Worm (Caenorhabditis elegans): Measurements from ENCODE around the gene ZK688.10.

ZK688.10 gene

DNA sequence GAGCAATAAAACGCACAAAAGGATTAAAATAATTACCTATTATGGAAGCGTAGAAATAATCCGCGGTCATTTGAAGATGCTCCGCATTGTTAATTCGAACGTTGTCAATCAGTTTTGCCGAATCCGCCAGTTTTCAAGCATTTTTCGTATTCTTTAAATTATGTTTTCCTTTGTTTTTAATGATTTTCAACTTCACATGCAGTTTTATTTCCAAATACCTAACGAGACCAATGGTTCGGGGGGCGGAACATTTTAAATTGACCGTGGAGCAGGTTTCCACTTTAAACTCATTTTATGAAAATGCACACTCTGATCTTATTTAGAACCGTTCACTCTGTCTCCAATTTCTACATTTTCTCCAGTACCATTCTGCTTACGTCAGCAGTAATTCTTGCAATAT, 2.1 kb downstream of the ZK688.10 start, which contains the start of gene ZK688.4:
TSS of gene ZK688.4 (plus strand) at position 301 of the 400 bp plus-strand sequence.
- TF ChIP-seq lir-3 (tag; optimal IDR thresholded peaks at IDR 0.05; ENCODE audit: poor library complexity) (no peak), nhr-77 (tag; optimal IDR thresholded peaks at IDR 0.05) (no peak), tbx-2 (tag; optimal IDR thresholded peaks at IDR 0.05) (no peak), egl-13 (tag; optimal IDR thresholded peaks at IDR 0.05) (no peak), ceh-63 (GFP tag; optimal IDR thresholded peaks at IDR 0.05) (no peak)

DNA sequence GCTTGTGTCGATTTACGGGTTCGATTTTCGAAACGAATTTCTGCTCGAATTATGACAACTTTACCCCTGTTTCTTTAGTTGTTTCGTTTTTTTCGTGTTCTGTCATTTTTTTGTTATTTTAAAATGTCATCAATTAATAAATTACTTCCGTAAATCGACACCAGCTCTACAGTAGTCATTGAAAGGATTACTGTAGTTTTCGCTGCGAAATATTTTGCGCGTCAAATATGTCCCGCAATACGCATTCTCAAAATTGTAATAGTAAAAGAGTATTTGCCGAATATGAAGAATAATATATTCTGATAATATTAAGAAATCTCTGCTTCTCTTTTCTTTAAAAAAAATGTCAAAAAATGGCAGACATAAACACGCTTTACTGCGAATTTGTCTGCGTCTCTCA, 3.6 kb downstream of the ZK688.10 start:
- TF ChIP-seq fkh-8 (tag; optimal IDR thresholded peaks at IDR 0.05) (peak; percentile 27), ceh-8 (GFP tag; optimal IDR thresholded peaks at IDR 0.05) (no peak), efl-1 (optimal IDR thresholded peaks at IDR 0.05) (no peak), efl-1 (GFP tag; optimal IDR thresholded peaks at IDR 0.05 in 1 of 2) (peak in 1 of 2 experiments; percentile 54)

DNA sequence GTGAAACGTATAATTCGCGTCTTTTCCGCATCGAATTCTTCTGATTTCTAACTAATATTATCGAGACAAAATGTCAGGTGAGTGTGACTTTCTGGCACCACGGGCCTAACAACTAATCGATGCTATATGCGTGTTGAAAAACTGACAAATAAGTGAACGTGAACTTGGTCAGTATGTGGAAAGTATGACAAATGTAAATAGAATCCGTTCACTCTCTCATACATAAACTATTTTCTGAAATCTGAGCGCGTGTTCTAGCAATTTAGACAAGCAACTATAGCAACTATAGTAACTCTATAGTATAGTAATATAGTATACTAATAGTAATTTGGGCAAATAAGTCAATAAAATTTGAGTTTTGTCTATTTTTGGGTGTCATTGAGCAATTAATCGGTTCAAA, 4.5 kb downstream of the ZK688.10 start:
- TF ChIP-seq ets-5 (GFP tag; IDR thresholded peaks at IDR 0.05) (no peak), nhr-76 (tag; optimal IDR thresholded peaks at IDR 0.05) (no peak), C34B4.2 (tag; optimal IDR thresholded peaks at IDR 0.05) (no peak), mab-9 (GFP tag; IDR thresholded peaks at IDR 0.05) (no peak), elt-3 (tag; optimal IDR thresholded peaks at IDR 0.05) (no peak), hlh-17 (GFP tag; optimal IDR thresholded peaks at IDR 0.05; ENCODE audit: borderline replicate concordance) (no peak), zip-4 (GFP tag; optimal IDR thresholded peaks at IDR 0.05) (no peak), nhr-28 (tag; optimal IDR thresholded peaks at IDR 0.05) (no peak), mef-2 (tag; optimal IDR thresholded peaks at IDR 0.05) (no peak), efl-3 (GFP tag; optimal IDR thresholded peaks at IDR 0.05) (no peak), dsc-1 (tag; optimal IDR thresholded peaks at IDR 0.05) (no peak), fkh-10 (GFP tag; optimal IDR thresholded peaks at IDR 0.05) (no peak), fos-1 (tag; optimal IDR thresholded peaks at IDR 0.05) (no peak)

DNA sequence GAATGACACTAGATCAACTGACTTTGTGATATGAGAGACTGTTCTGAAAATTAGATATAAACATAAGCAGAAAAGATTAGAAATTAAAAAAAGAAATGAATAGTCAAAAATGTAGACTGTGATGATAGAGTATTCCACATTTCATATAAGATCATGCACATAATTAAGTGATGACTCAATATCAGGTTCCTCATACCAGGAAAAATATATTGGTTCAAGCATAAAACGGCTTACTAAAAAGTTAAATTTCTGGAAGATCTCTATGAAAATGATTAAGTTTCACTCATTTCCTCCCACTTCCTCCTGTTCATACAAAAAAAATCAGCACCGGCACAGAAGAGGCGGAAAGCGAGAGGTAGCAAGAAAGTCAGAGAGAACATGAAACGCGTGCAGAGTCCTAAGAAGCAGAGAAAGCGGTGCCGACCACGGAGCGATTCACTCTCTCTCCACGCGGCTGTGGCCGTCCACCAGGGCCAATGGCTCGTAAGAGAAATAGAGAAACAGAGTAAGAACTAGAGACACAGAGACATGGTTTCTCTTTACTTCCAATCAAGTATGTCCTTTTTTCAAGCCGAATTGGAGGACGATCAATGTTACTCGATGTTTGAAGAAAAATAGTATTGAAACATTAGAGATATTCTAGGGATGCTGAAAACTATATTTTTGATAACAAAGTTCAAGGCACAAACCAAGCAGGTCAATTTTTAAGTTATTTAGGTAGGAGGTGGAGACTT, 5.1 kb downstream of the ZK688.10 start, which contains the start of the genes ZK688.5 and fahd-1:
TSS of gene ZK688.5 (minus strand) at position 51 of the 734 bp plus-strand sequence.
TSS of gene fahd-1 (plus strand) at position 684 of the 734 bp plus-strand sequence.
- TF ChIP-seq zip-4 (GFP tag; optimal IDR thresholded peaks at IDR 0.05) (no peak), pqm-1 (tag; optimal IDR thresholded peaks at IDR 0.05) (no peak), ceh-90 (tag; optimal IDR thresholded peaks at IDR 0.05) (no peak), xbp-1 (tag; optimal IDR thresholded peaks at IDR 0.05) (peak; percentile 55), sptf-1 (tag; optimal IDR thresholded peaks at IDR 0.05) (no peak), nhr-20 (tag; optimal IDR thresholded peaks at IDR 0.05) (peak; percentile 72), zag-1 (tag; optimal IDR thresholded peaks at IDR 0.05) (no peak), nhr-90 (tag; optimal IDR thresholded peaks at IDR 0.05; ENCODE audit: poor library complexity) (peak; percentile 49), mef-2 (tag; optimal IDR thresholded peaks at IDR 0.05) (no peak), alr-1 (tag; optimal IDR thresholded peaks at IDR 0.05; ENCODE audit: borderline replicate concordance) (no peak), unc-130 (tag; optimal IDR thresholded peaks at IDR 0.05) (no peak), lin-13 (GFP tag; optimal IDR thresholded peaks at IDR 0.05) (no peak), ztf-4 (tag; optimal IDR thresholded peaks at IDR 0.05) (peak; percentile 34), snu-23 (GFP tag; optimal IDR thresholded peaks at IDR 0.05) (peak; percentile 81), ceh-82 (tag; optimal IDR thresholded peaks at IDR 0.05) (peak; percentile 5 to 80 (median 47)), lin-14 (GFP tag; optimal IDR thresholded peaks at IDR 0.05) (peak; percentile 91), ama-1 (optimal IDR thresholded peaks at IDR 0.05) (no peak), snpc-4 (tag; optimal IDR thresholded peaks at IDR 0.05) (peak; percentile 51), fkh-8 (tag; optimal IDR thresholded peaks at IDR 0.05) (peak; percentile 54), irx-1 (tag; optimal IDR thresholded peaks at IDR 0.05) (no peak), rnt-1 (tag; optimal IDR thresholded peaks at IDR 0.05) (peak; percentile 71), ceh-88 (GFP tag; IDR thresholded peaks at IDR 0.05) (no peak), ceh-8 (GFP tag; optimal IDR thresholded peaks at IDR 0.05) (peak; percentile 4), unc-86 (tag; optimal IDR thresholded peaks at IDR 0.05) (peak; percentile 34), Y116A8C.19 (tag; optimal IDR thresholded peaks at IDR 0.05; ENCODE audit: borderline replicate concordance) (no peak), mdl-1 (tag; optimal IDR thresholded peaks at IDR 0.05) (peak in 1 of 2 experiments; percentile 82), F16B12.6 (tag; optimal IDR thresholded peaks at IDR 0.05) (peak; percentile 41), mep-1 (tag; optimal IDR thresholded peaks at IDR 0.05) (peak; percentile 70), hpl-2 (GFP tag; optimal IDR thresholded peaks at IDR 0.05) (no peak), nhr-28 (tag; optimal IDR thresholded peaks at IDR 0.05) (no peak), nhr-77 (tag; optimal IDR thresholded peaks at IDR 0.05) (peak; percentile 49)

All from whole organism, L1 larva.